Worm (Caenorhabditis elegans) whole organism, midembryonic: ENCODE measurements around the gene K10H10.9.
A peak's percentile ranks its signal among the peaks of the same experiment; 100 is the strongest.

ENCODE experiments used
- T22C8.4 ChIP-seq: fragments of 200-800 bp; sonication (Bioruptor generic); IDR thresholded peaks from 2 replicates; pipeline ENCODE4 v1.3.6; 2022; ENCODE audit warnings: missing genetic modification characterization, missing compliant biosample characterization
- cog-1 ChIP-seq: sonication (generic microtip); optimal IDR thresholded peaks from 2 replicates; lab custom pipeline; 2016; ENCODE audit warnings: missing genetic modification characterization, missing compliant biosample characterization
- flt-1 ChIP-seq: fragments of 200-800 bp; sonication (Bioruptor generic); IDR thresholded peaks from 2 replicates; pipeline ENCODE4 v1.3.6; 2022; ENCODE audit warnings: missing genetic modification characterization, missing compliant biosample characterization
- klf-2 ChIP-seq: fragments of 200-800 bp; sonication (Bioruptor generic); conservative IDR thresholded peaks from 2 replicates; pipeline ENCODE4 v1.3.6; 2022; ENCODE audit warnings: missing genetic modification reagents, missing genetic modification characterization, missing compliant biosample characterization
- med-1 ChIP-seq: sonication (generic microtip); optimal IDR thresholded peaks from 2 replicates; lab custom pipeline; 2017; ENCODE audit warnings: missing genetic modification characterization, mild to moderate bottlenecking, missing compliant biosample characterization, antibody characterized with exemption, missing genetic modification reagents; ENCODE audit not compliant: insufficient read depth
- ref-1 ChIP-seq: fragments of 200-800 bp; sonication (Bioruptor generic); conservative IDR thresholded peaks from 2 replicates; pipeline ENCODE4 v1.3.6; 2022; ENCODE audit warnings: missing genetic modification reagents, missing genetic modification characterization, missing compliant biosample characterization
- tab-1 ChIP-seq: fragments of 200-800 bp; sonication (Bioruptor generic); IDR thresholded peaks from 2 replicates; pipeline ENCODE4 v1.3.6; 2022; ENCODE audit warnings: missing genetic modification characterization, missing compliant biosample characterization
- ztf-23 ChIP-seq: fragments of 200-800 bp; sonication (Bioruptor generic); IDR thresholded peaks from 2 replicates; pipeline ENCODE4 v1.3.6; 2022; ENCODE audit warnings: missing genetic modification reagents, missing genetic modification characterization, missing compliant biosample characterization
- ztf-29 ChIP-seq: fragments of 200-800 bp; sonication (Bioruptor generic); IDR thresholded peaks from 2 replicates; pipeline ENCODE4 v1.3.6; 2022; ENCODE audit warnings: missing genetic modification reagents, missing genetic modification characterization, missing compliant biosample characterization

Gene K10H10.9

DNA sequence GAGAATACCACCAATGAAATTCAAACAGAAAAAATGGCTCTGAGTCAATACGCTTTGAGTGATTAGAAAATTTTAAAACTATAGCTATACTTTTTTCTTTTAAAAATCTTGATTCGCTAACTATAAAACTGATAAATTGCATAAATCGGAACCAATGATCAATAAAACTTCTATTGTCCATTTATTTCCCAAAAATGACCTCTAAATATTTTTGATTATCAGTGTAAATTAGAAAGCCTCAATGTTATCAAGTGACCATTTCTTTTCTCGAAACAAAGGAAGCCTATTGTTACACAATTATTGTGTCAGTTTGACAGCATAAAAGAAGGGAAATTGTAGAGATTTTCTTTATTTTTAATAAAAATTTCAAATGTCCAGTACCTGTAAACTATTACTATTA is 14.8 kb downstream of the K10H10.9 start, which contains the start of gene K10H10.4:
K10H10.4 (plus strand) TSS at position 301 of the 400 bp plus-strand sequence.
- TF ChIP-seq med-1 (GFP tag; lab: Kevin White, UChicago) = no peak
- no peak for TF ChIP-seq tab-1 (GFP tag; lab: Robert Waterston, UW)
- TF ChIP-seq ztf-23 = no peak
- TF ChIP-seq T22C8.4 (GFP tag; lab: Robert Waterston, UW) = no peak
- TF ChIP-seq klf-2 = no peak
- no peak for TF ChIP-seq ref-1
- TF ChIP-seq cog-1 (tag; lab: Kevin White, UChicago) = no peak
- no peak for TF ChIP-seq ztf-29 (GFP tag; lab: Robert Waterston, UW)
- TF ChIP-seq flt-1 (GFP tag; lab: Robert Waterston, UW) = no peak

DNA sequence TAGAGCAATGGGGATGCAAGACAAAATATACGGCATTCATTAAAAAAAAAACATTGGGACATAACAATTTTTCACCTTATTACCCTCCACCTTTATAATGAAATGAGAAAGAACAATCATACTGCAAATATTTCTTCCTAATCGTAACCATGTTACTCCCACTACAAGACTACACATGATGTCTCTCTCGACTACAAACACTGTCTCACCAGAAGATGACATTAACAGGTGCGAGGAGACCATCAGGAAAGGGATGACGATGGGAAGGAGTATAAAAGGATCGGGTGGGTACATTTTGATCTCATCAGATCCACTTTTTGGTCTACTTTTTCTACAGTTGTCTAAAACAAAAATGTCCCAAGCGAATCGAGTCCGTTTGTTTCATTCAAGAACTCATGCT is 17.1 kb downstream of the K10H10.9 start, which contains the start of gene dhs-8:
dhs-8 (plus strand) TSS at position 179 of the 400 bp plus-strand sequence.
- TF ChIP-seq cog-1 (tag; lab: Kevin White, UChicago) = no peak

DNA sequence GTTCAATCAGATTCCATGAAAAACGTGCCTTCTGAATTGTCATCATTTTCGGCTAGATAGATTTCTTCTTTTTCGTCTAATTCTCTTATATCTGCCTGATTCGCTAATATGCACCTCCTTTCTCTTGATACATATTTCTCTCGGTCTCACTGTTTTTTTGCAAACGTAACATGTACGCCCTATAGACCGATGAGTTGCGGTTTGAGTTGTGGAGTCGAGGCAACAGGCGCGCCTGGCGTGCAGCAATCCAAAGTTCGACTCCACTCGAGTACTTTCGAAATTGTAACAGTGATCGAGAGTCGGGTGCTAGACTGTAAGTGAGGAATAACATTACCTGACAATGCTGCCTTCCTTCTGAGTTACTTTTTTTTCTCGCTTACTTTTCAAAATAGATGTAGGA is 18.1 kb downstream of the K10H10.9 start:
- TF ChIP-seq ztf-23 (peak; percentile 92), ref-1 (peak; percentile 82), flt-1 (GFP tag; lab: Robert Waterston, UW) (peak; percentile 96), med-1 (GFP tag; lab: Kevin White, UChicago) (peak; percentile 72), T22C8.4 (GFP tag; lab: Robert Waterston, UW) (peak; percentile 87), cog-1 (tag; lab: Kevin White, UChicago) (peak; percentile 92), ztf-29 (GFP tag; lab: Robert Waterston, UW) (peak; percentile 90), klf-2 (peak; percentile 88), tab-1 (GFP tag; lab: Robert Waterston, UW) (peak; percentile 92)

DNA sequence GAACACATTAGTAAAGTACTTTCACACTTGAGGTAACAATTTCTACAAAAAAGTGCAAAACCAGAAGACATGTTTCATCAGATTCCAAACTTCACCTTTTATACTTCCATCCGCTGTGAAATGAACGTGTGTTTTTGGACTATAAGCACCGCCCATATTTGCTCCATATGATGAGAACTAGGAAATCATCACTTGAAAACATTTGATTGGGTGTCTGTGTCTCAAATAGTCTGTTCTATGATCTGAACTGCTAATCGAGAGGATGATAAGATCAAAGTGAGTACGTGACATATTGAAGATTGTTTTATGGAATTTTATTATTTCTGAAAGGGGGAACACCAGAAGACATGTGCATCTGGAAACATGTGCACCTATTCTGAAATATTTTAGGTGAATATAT is 19.6 kb downstream of the K10H10.9 start:
- TF ChIP-seq flt-1 (GFP tag; lab: Robert Waterston, UW) (no peak), tab-1 (GFP tag; lab: Robert Waterston, UW) (no peak), cog-1 (tag; lab: Kevin White, UChicago) (no peak), ztf-23 (no peak), med-1 (GFP tag; lab: Kevin White, UChicago) (no peak), klf-2 (no peak), ref-1 (no peak), ztf-29 (GFP tag; lab: Robert Waterston, UW) (no peak)

DNA sequence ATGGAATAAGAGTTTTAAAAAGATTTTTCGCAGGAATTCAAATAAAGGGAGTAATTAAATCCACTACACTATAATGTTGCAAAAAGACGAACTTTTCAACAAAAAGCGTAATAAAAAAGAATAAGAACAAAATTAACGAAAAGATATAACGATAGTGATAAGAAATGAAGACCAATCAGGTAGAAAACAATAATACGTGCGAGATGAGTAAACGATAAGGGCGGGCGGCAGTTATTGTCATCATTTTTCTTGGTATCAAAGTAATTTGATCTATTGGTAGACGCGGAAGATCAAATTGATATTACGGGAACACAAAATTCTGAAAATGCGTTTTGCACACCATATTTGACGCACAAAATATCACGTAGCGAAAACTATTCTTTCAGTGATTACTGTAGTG is 20.5 kb downstream of the K10H10.9 start:
- TF ChIP-seq tab-1 (GFP tag; lab: Robert Waterston, UW) = no peak
- TF ChIP-seq ztf-23 = no peak
- TF ChIP-seq med-1 (GFP tag; lab: Kevin White, UChicago) = no peak
- no peak for TF ChIP-seq cog-1 (tag; lab: Kevin White, UChicago)
- no peak for TF ChIP-seq flt-1 (GFP tag; lab: Robert Waterston, UW)
- TF ChIP-seq klf-2 = no peak
- no peak for TF ChIP-seq ztf-29 (GFP tag; lab: Robert Waterston, UW)
- TF ChIP-seq T22C8.4 (GFP tag; lab: Robert Waterston, UW) = no peak
- no peak for TF ChIP-seq ref-1

DNA sequence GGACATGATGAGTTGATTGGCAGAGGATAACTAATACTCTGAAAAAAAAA is 20.7 kb downstream of the K10H10.9 start, which contains the start of gene cysl-2:
cysl-2 (minus strand) TSS at position 38 of the 50 bp plus-strand sequence.
- no peak for TF ChIP-seq ref-1
- TF ChIP-seq ztf-29 (GFP tag; lab: Robert Waterston, UW) = no peak
- no peak for TF ChIP-seq tab-1 (GFP tag; lab: Robert Waterston, UW)
- no peak for TF ChIP-seq flt-1 (GFP tag; lab: Robert Waterston, UW)
- TF ChIP-seq ztf-23 = no peak
- no peak for TF ChIP-seq cog-1 (tag; lab: Kevin White, UChicago)
- no peak for TF ChIP-seq T22C8.4 (GFP tag; lab: Robert Waterston, UW)
- TF ChIP-seq med-1 (GFP tag; lab: Kevin White, UChicago) = no peak

DNA sequence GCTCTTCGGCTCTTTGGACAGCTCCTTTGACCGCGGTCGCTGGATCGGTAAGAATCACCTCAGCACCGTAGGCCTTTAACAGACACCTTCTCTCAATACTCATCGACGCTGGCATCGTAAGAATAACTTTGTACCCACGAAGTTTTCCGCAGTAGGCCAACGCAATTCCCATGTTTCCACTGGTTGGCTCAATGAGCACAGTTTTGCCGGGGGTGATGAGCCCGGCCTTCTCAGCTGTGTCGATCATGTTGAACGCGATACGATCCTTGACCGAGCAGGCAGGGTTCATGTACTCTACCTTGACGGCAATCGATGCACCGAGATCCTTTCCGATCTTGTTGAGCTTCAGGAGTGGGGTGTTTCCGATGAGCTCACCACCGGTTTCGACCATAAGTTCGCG is 20.9 kb downstream of the K10H10.9 start:
- TF ChIP-seq flt-1 (GFP tag; lab: Robert Waterston, UW) = no peak

DNA sequence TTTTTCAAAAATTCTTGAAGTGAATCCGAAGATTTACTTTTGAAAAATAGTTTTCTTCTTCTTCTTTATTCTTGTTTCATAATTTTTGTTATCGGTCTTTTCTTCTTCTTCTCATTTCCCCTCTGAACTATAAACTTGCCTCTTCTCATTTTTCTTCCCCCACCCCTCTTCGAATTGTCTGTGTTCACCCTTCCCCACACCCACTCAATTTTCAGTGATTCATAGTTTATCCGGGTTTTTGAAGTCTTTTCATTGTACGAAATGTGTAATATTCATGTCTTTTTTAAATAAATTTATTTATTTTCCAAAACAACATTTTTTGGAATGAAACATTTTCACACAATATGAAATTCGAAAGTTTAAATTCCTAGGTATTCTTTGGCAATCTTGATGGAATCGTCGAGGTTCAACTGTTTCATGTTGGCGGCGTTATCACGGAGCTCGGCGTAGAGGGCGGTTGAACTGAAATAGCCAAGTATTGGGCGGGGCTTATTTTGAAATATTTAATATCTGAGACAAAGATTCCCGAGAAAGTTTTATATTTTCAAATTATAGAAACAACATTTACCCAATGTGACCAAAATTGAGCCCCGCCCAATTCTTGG is 22.2 kb downstream of the K10H10.9 start:
- TF ChIP-seq tab-1 (GFP tag; lab: Robert Waterston, UW) = no peak
- no peak for TF ChIP-seq T22C8.4 (GFP tag; lab: Robert Waterston, UW)
- TF ChIP-seq flt-1 (GFP tag; lab: Robert Waterston, UW) = no peak
- TF ChIP-seq ztf-23 = no peak
- no peak for TF ChIP-seq med-1 (GFP tag; lab: Kevin White, UChicago)

DNA sequence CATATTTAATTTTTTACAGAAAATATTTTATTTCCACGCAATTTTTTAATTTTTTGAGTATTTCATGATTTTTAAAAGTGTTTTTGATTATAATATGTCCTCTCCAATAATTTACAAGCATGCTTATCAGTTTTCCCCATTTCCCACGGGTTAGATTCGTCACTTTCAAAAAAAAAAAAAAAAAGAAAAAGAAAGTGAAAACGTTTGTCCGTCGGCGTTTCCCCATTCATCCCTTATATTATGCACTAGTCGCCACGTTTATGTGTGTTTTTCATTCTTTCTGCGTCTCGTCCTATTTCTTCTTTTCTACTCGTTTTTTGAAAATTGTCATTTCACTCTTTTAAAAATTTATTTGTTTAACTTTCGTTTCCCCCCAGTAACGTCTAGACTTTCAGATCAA is 25.5 kb downstream of the K10H10.9 start, which contains the start of gene vnut-1:
vnut-1 (plus strand) TSS at position 396 of the 400 bp plus-strand sequence.
- TF ChIP-seq cog-1 (tag; lab: Kevin White, UChicago) = no peak
- TF ChIP-seq tab-1 (GFP tag; lab: Robert Waterston, UW) = no peak
- no peak for TF ChIP-seq ref-1
- 0 out of 2 replicates have a peak, but pooled peaks have one; percentile 24 for TF ChIP-seq flt-1 (GFP tag; lab: Robert Waterston, UW)
- no peak for TF ChIP-seq T22C8.4 (GFP tag; lab: Robert Waterston, UW)

DNA sequence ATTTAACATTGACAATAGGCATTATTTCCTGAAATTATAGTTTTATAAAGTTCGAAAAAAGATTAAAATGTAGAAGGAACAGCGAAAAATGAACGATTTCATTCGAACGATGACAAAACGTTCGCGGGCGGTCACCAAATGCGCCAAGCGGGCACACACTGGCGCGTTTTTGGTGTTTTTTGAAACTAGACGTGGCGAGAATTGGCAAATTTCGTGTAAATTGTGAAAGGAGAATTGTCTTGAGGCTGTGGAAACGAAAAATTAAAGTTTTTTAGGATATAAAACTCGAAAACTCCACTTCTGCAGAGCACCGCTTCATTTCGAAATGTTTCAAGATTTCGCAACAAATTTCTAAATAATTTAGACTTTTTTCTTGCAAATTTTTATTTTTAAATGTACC is 26.3 kb downstream of the K10H10.9 start, which contains the start of gene usp-14:
usp-14 (minus strand) TSS at position 28 of the 400 bp plus-strand sequence.
- TF ChIP-seq cog-1 (tag; lab: Kevin White, UChicago) = no peak
- peak; percentile 62; the same call in 1 of the 2 replicates for TF ChIP-seq ztf-23

DNA sequence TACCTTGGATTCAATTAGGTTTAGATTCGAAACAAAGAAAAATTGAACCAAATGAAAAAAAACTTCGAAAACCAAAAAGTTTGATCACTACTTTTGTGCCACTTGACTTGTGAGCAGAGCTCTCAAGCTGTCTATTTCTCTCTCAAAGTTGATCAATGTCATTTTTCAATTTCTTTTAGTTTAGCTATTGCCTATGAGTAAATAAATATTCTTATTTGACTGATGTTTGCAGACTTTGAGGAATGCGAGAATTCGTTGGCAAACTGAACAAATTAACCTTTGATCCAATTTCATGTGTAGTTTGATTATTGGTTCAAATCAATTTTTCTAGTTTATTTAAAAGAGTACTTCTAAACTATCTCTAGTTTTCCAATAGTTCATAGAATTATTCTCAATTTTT is 31.1 kb downstream of the K10H10.9 start:
- TF ChIP-seq T22C8.4 (GFP tag; lab: Robert Waterston, UW) (no peak), ztf-23 (no peak), klf-2 (no peak), tab-1 (GFP tag; lab: Robert Waterston, UW) (no peak), ref-1 (no peak), med-1 (GFP tag; lab: Kevin White, UChicago) (no peak), flt-1 (GFP tag; lab: Robert Waterston, UW) (no peak), ztf-29 (GFP tag; lab: Robert Waterston, UW) (no peak), cog-1 (tag; lab: Kevin White, UChicago) (no peak)
